Fruit fly (Drosophila melanogaster) whole organism, embryonic: ENCODE data around the gene CCDC53.
A peak's percentile ranks its signal among the peaks of the same experiment; 100 is the strongest.

Experiments used
- Atf6 ChIP-seq: fragments of 200-800 bp; sonication (Bioruptor generic); IDR thresholded peaks from 2 replicates; pipeline ENCODE4 v1.3.6; 2022; ENCODE audit warnings: missing biosample characterization, missing genetic modification characterization
- B-H2 ChIP-seq: fragments of 200-800 bp; sonication (Bioruptor generic); optimal IDR thresholded peaks from 2 replicates; lab custom pipeline; 2018; ENCODE audit warnings: missing biosample characterization, mild to moderate bottlenecking, missing genetic modification characterization
- CG10274 ChIP-seq: fragments of 200-800 bp; sonication (Bioruptor generic); optimal IDR thresholded peaks from 3 replicates; lab custom pipeline; 2017; ENCODE audit warnings: missing biosample characterization, mild to moderate bottlenecking, missing genetic modification characterization
- CG10959 ChIP-seq: fragments of 200-800 bp; sonication (Bioruptor generic); IDR thresholded peaks from 2 replicates; pipeline ENCODE4 v1.3.6; 2022; ENCODE audit warnings: missing biosample characterization, missing genetic modification characterization
- CG12219 ChIP-seq: fragments of 200-800 bp; sonication (Bioruptor generic); optimal IDR thresholded peaks from 3 replicates; lab custom pipeline; 2018; ENCODE audit warnings: missing biosample characterization, mild to moderate bottlenecking, missing genetic modification characterization
- CG1233 ChIP-seq: fragments of 200-800 bp; sonication (Bioruptor generic); optimal IDR thresholded peaks from 4 replicates; lab custom pipeline; 2018; ENCODE audit warnings: missing biosample characterization, mild to moderate bottlenecking, missing genetic modification characterization
- CG13296 ChIP-seq: fragments of 200-800 bp; sonication (Bioruptor generic); optimal IDR thresholded peaks from 3 replicates; lab custom pipeline; 2018; ENCODE audit warnings: missing biosample characterization, mild to moderate bottlenecking, missing genetic modification characterization
- CG13894 ChIP-seq: fragments of 200-800 bp; sonication (Bioruptor generic); optimal IDR thresholded peaks from 3 replicates; lab custom pipeline; 2018; ENCODE audit warnings: missing biosample characterization, mild to moderate bottlenecking, missing genetic modification characterization, moderate library complexity
- CG14014 ChIP-seq: fragments of 200-800 bp; sonication (Bioruptor generic); IDR thresholded peaks from 2 replicates; pipeline ENCODE4 v1.3.6; 2022; ENCODE audit warnings: missing biosample characterization, missing genetic modification characterization
- CG14860 ChIP-seq: fragments of 200-800 bp; sonication (Bioruptor generic); IDR thresholded peaks from 3 replicates; pipeline ENCODE4 v1.3.6; 2022; ENCODE audit warnings: missing biosample characterization, missing genetic modification characterization; ENCODE audit not compliant: partially characterized antibody
- CG1603 ChIP-seq: fragments of 200-800 bp; sonication (Bioruptor generic); optimal IDR thresholded peaks from 2 replicates; lab custom pipeline; 2019; ENCODE audit warnings: missing biosample characterization, mild to moderate bottlenecking, missing genetic modification characterization, moderate library complexity
- CG1647 ChIP-seq: fragments of 200-800 bp; sonication (Bioruptor generic); optimal IDR thresholded peaks from 3 replicates; lab custom pipeline; 2016; ENCODE audit warnings: missing biosample characterization, missing genetic modification characterization
- CG17829 ChIP-seq: fragments of 200-800 bp; optimal IDR thresholded peaks from 2 replicates; lab custom pipeline; 2019; ENCODE audit warnings: missing biosample characterization, mild to moderate bottlenecking, missing genetic modification characterization, moderate library complexity
- CG1792 ChIP-seq: fragments of 200-800 bp; sonication (Bioruptor generic); optimal IDR thresholded peaks from 2 replicates; lab custom pipeline; 2016; ENCODE audit warnings: missing biosample characterization, missing genetic modification characterization
- CG18262 ChIP-seq: fragments of 200-800 bp; optimal IDR thresholded peaks from 3 replicates; lab custom pipeline; 2019; ENCODE audit warnings: missing biosample characterization, mild to moderate bottlenecking, missing genetic modification characterization, moderate library complexity
- CG1832 ChIP-seq: fragments of 200-800 bp; sonication (Bioruptor generic); optimal IDR thresholded peaks from 2 replicates; lab custom pipeline; 2017; ENCODE audit warnings: missing biosample characterization, mild to moderate bottlenecking, missing genetic modification characterization, inconsistent platforms
- CG2129 ChIP-seq: fragments of 200-800 bp; sonication (Bioruptor generic); IDR thresholded peaks from 2 replicates; pipeline ENCODE4 v1.3.6; 2022; ENCODE audit warnings: missing biosample characterization, missing genetic modification characterization; ENCODE audit not compliant: partially characterized antibody
- CG32532 ChIP-seq: fragments of 200-800 bp; sonication (Bioruptor generic); IDR thresholded peaks from 2 replicates; pipeline ENCODE4 v1.3.6; 2022; ENCODE audit warnings: missing biosample characterization, missing genetic modification characterization
- CG33557 ChIP-seq: fragments of 200-800 bp; sonication (Bioruptor generic); optimal IDR thresholded peaks from 2 replicates; lab custom pipeline; 2019; ENCODE audit warnings: missing biosample characterization, mild to moderate bottlenecking, missing genetic modification characterization, moderate library complexity
- CG3407 ChIP-seq: fragments of 200-800 bp; sonication (Bioruptor generic); optimal IDR thresholded peaks from 2 replicates; lab custom pipeline; 2018; ENCODE audit warnings: missing biosample characterization, mild to moderate bottlenecking, missing genetic modification characterization
- CG34422 ChIP-seq: fragments of 200-800 bp; sonication (Bioruptor generic); IDR thresholded peaks from 3 replicates; pipeline ENCODE4 v1.3.6; 2022; ENCODE audit warnings: missing biosample characterization, missing genetic modification characterization
- CG3995 ChIP-seq: fragments of 200-800 bp; sonication (Bioruptor generic); optimal IDR thresholded peaks from 3 replicates; lab custom pipeline; 2016; ENCODE audit warnings: missing biosample characterization, missing genetic modification characterization
- CG5180 ChIP-seq: fragments of 200-800 bp; sonication (Bioruptor generic); optimal IDR thresholded peaks from 3 replicates; lab custom pipeline; 2017; ENCODE audit warnings: missing biosample characterization, missing genetic modification characterization, mild to moderate bottlenecking, moderate library complexity, missing genetic modification reagents
- CG5953 ChIP-seq: fragments of 200-800 bp; sonication (Bioruptor generic); IDR thresholded peaks from 2 replicates; pipeline ENCODE4 v1.3.6; 2022; ENCODE audit warnings: missing biosample characterization, missing genetic modification characterization
- CG6175 ChIP-seq: fragments of 200-800 bp; sonication (Bioruptor generic); IDR thresholded peaks from 3 replicates; pipeline ENCODE4 v1.3.6; 2022; ENCODE audit warnings: missing biosample characterization, missing genetic modification characterization
- CG6689 ChIP-seq: fragments of 200-800 bp; sonication (Bioruptor generic); IDR thresholded peaks from 2 replicates; pipeline ENCODE4 v1.3.6; 2022; ENCODE audit warnings: missing biosample characterization, missing genetic modification characterization
- CG9797 ChIP-seq: fragments of 200-800 bp; sonication (Bioruptor generic); optimal IDR thresholded peaks from 3 replicates; lab custom pipeline; 2018; ENCODE audit warnings: missing biosample characterization, mild to moderate bottlenecking, missing genetic modification characterization
- CTCF ChIP-seq: fragments of 200-800 bp; sonication (Bioruptor generic); optimal IDR thresholded peaks from 2 replicates; lab custom pipeline; 2017; ENCODE audit warnings: missing biosample characterization, mild to moderate bottlenecking, missing genetic modification characterization, moderate library complexity
- D ChIP-seq, 2 experiments: fragments of 200-800 bp in 1 of 2; fragments of >200 bp in 1 of 2; sonication (Bioruptor generic) in 1 of 2; optimal IDR thresholded peaks; 2 replicates in 1 of 2; 3 replicates in 1 of 2; lab custom pipeline; 2017; ENCODE audit warnings: mild to moderate bottlenecking in 1 of 2, missing biosample characterization in 1 of 2, missing genetic modification characterization in 1 of 2, missing genetic modification reagents in 1 of 2
- E2f2 ChIP-seq: fragments of 200-800 bp; sonication (Bioruptor generic); IDR thresholded peaks from 2 replicates; pipeline ENCODE4 v1.3.6; 2022; ENCODE audit warnings: missing biosample characterization, missing genetic modification characterization
- Eip74EF ChIP-seq, 2 experiments: fragments of 200-800 bp in 1 of 2; fragments of >200 bp in 1 of 2; sonication (Bioruptor generic) in 1 of 2; optimal IDR thresholded peaks; 2 replicates each; lab custom pipeline; 2017 to 2019; ENCODE audit warnings: missing biosample characterization in 2 of 2, missing genetic modification characterization in 2 of 2, mild to moderate bottlenecking in 1 of 2, moderate library complexity in 1 of 2
- Gug ChIP-seq: fragments of 200-800 bp; sonication (Bioruptor generic); IDR thresholded peaks from 4 replicates; pipeline ENCODE4 v1.3.6; 2022; ENCODE audit warnings: missing biosample characterization, missing genetic modification characterization
- Hr51 ChIP-seq, 2 experiments: fragments of 200-800 bp; sonication (Bioruptor generic); optimal IDR thresholded peaks; 2 replicates in 1 of 2; 3 replicates in 1 of 2; lab custom pipeline; 2016 to 2018; ENCODE audit warnings: missing biosample characterization in 2 of 2, missing genetic modification characterization in 2 of 2, mild to moderate bottlenecking in 1 of 2, moderate library complexity in 1 of 2
- Lhr ChIP-seq: fragments of 200-800 bp; sonication (Bioruptor generic); optimal IDR thresholded peaks from 3 replicates; lab custom pipeline; 2017; ENCODE audit warnings: mild to moderate bottlenecking, missing biosample characterization, missing genetic modification reagents, missing genetic modification characterization
- Med ChIP-seq: fragments of 200-800 bp; sonication (Bioruptor generic); peaks from one replicate; lab custom pipeline; 2016; ENCODE audit warnings: missing biosample characterization, missing genetic modification characterization, mild to moderate bottlenecking, inconsistent platforms, moderate library complexity
- NfI ChIP-seq: fragments of 200-800 bp; sonication (Bioruptor generic); optimal IDR thresholded peaks from 3 replicates; lab custom pipeline; 2018; ENCODE audit warnings: missing biosample characterization, mild to moderate bottlenecking, missing genetic modification characterization, moderate library complexity
- Oaz ChIP-seq: fragments of 200-800 bp; sonication (Bioruptor generic); IDR thresholded peaks from 2 replicates; pipeline ENCODE4 v1.3.6; 2022; ENCODE audit warnings: missing biosample characterization, missing genetic modification characterization
- amos ChIP-seq: fragments of 200-800 bp; sonication (Bioruptor generic); IDR thresholded peaks from 2 replicates; pipeline ENCODE4 v1.3.6; 2022; ENCODE audit warnings: missing biosample characterization, missing genetic modification characterization; ENCODE audit not compliant: partially characterized antibody
- ato ChIP-seq: fragments of 200-800 bp; sonication (Bioruptor generic); IDR thresholded peaks from 2 replicates; pipeline ENCODE4 v1.3.6; 2022; ENCODE audit warnings: missing biosample characterization, missing genetic modification characterization; ENCODE audit not compliant: partially characterized antibody
- disco-r ChIP-seq: fragments of 200-800 bp; sonication (Bioruptor generic); optimal IDR thresholded peaks from 2 replicates; lab custom pipeline; 2016; ENCODE audit warnings: missing biosample characterization, missing genetic modification characterization
- dm ChIP-seq: fragments of 200-800 bp; sonication (Bioruptor generic); optimal IDR thresholded peaks from 3 replicates; lab custom pipeline; 2016; ENCODE audit warnings: missing biosample characterization, missing genetic modification characterization
- eyg ChIP-seq: fragments of 200-800 bp; sonication (Bioruptor generic); optimal IDR thresholded peaks from 3 replicates; lab custom pipeline; 2016; ENCODE audit warnings: missing biosample characterization, missing genetic modification characterization
- peb ChIP-seq: fragments of 200-800 bp; sonication (Bioruptor generic); IDR thresholded peaks from 2 replicates; pipeline ENCODE4 v1.3.6; 2022; ENCODE audit warnings: missing biosample characterization, missing genetic modification characterization
- so ChIP-seq: fragments of 200-800 bp; sonication (Bioruptor generic); IDR thresholded peaks from 3 replicates; pipeline ENCODE4 v1.3.6; 2022; ENCODE audit warnings: missing biosample characterization, missing genetic modification characterization
- ssp ChIP-seq: fragments of 200-800 bp; sonication (Bioruptor generic); IDR thresholded peaks from 2 replicates; pipeline ENCODE4 v1.3.6; 2022; ENCODE audit warnings: missing biosample characterization, missing genetic modification characterization
- stc ChIP-seq: fragments of 200-800 bp; sonication (Bioruptor generic); IDR thresholded peaks from 2 replicates; pipeline ENCODE4 v1.3.6; 2022; ENCODE audit warnings: missing biosample characterization, missing genetic modification characterization
- stwl ChIP-seq: fragments of 200-800 bp; sonication (Bioruptor generic); optimal IDR thresholded peaks from 3 replicates; lab custom pipeline; 2018; ENCODE audit warnings: missing biosample characterization, mild to moderate bottlenecking, missing genetic modification characterization, moderate library complexity
- tna ChIP-seq: fragments of 200-800 bp; sonication (Bioruptor generic); IDR thresholded peaks from 2 replicates; pipeline ENCODE4 v1.3.6; 2022; ENCODE audit warnings: missing biosample characterization, missing genetic modification characterization; ENCODE audit not compliant: partially characterized antibody
- z ChIP-seq: fragments of 200-800 bp; sonication (Bioruptor generic); IDR thresholded peaks from 3 replicates; pipeline ENCODE4 v1.3.6; 2022; ENCODE audit warnings: missing biosample characterization, missing genetic modification characterization

The CCDC53 gene

dm6 chr2L:8029160-8029852, 11.6 kb upstream of the CCDC53 start, which contains the start of gene baf (continued):
- TF ChIP-seq Gug (GFP tag; lab: Robert Waterston, UW) (no peak), Hr51 (GFP tag; optimal IDR thresholded peaks at IDR 0.05; lab: Kevin White, UChicago) (no peak), B-H2 (GFP tag; lab: Kevin White, UChicago) (no peak), CG1647 (no peak), CG13894 (tag; lab: Kevin White, UChicago) (no peak), tna (GFP tag; lab: Robert Waterston, UW) (peak; percentile 14; the same call in 1 of the 2 replicates), CG6175 (GFP tag; lab: Robert Waterston, UW) (no peak), CG34422 (GFP tag; lab: Robert Waterston, UW) (peak; percentile 47; the same call in 1 of the 3 replicates), CG5953 (no peak), amos (GFP tag; lab: Robert Waterston, UW) (peak; percentile 60; the same call in 1 of the 2 replicates), CG33557 (GFP tag; lab: Kevin White, UChicago) (no peak), Med (GFP tag; lab: Kevin White, UChicago) (peak; percentile 81), CG32532 (GFP tag; lab: Robert Waterston, UW) (no peak), CG18262 (no peak), CG10274 (GFP tag; lab: Kevin White, UChicago) (no peak), dm (GFP tag; lab: Kevin White, UChicago) (peak; percentile 17), CG2129 (GFP tag; lab: Robert Waterston, UW) (no peak), CG5180 (GFP tag; lab: Kevin White, UChicago) (no peak), CG13296 (GFP tag; lab: Kevin White, UChicago) (peak; percentile 34), Oaz (no peak), CG1832 (GFP tag; lab: Kevin White, UChicago) (no peak), stc (GFP tag; lab: Robert Waterston, UW) (no peak), Lhr (peak; percentile 60), peb (no peak), CG1233 (no peak), z (GFP tag; lab: Robert Waterston, UW) (no peak), Atf6 (GFP tag; lab: Robert Waterston, UW) (no peak), eyg (GFP tag; lab: Kevin White, UChicago) (peak; percentile 10), ato (GFP tag; lab: Robert Waterston, UW) (no peak), CG6689 (GFP tag; lab: Robert Waterston, UW) (no peak), D (optimal IDR thresholded peaks at IDR 0.05; lab: Kevin White, UChicago) (peak; percentile 42), D (GFP tag; optimal IDR thresholded peaks at IDR 0.05; lab: Kevin White, UChicago) (no peak), stwl (tag; lab: Kevin White, UChicago) (peak; percentile 36), CG3995 (no peak), Eip74EF (GFP tag; optimal IDR thresholded peaks at IDR 0.05; lab: Kevin White, UChicago) (no peak), CG10959 (GFP tag; lab: Robert Waterston, UW) (no peak), CG9797 (peak; percentile 73), CG1603 (no peak), disco-r (no peak), CG14014 (no peak), ssp (GFP tag; lab: Robert Waterston, UW) (no peak), CG1792 (no peak), so (GFP tag; lab: Robert Waterston, UW) (peak; percentile 63; the same call in 1 of the 3 replicates), CTCF (GFP tag; lab: Kevin White, UChicago) (peak; percentile 68), E2f2 (GFP tag; lab: Robert Waterston, UW) (peak; percentile 68), CG14860 (GFP tag; lab: Robert Waterston, UW) (no peak; the same call in 2 of the 3 replicates), CG17829 (tag; lab: Kevin White, UChicago) (no peak), NfI (GFP tag; lab: Kevin White, UChicago) (no peak), CG3407 (no peak), CG12219 (no peak)
